Worm (Caenorhabditis elegans): Measurements from ENCODE around the gene F15A8.1.

- no peak for TF ChIP-seq zag-1 (tag; optimal IDR thresholded peaks at IDR 0.05)
- no peak for TF ChIP-seq unc-39 (tag; optimal IDR thresholded peaks at IDR 0.05)
- no peak for TF ChIP-seq elt-1 (tag; optimal IDR thresholded peaks at IDR 0.05)
- TF ChIP-seq nhr-11 (tag; optimal IDR thresholded peaks at IDR 0.05): no peak
- TF ChIP-seq blmp-1 (tag; optimal IDR thresholded peaks at IDR 0.05; ENCODE audit: insufficient read depth): no peak
- no peak for TF ChIP-seq ceh-16 (tag; optimal IDR thresholded peaks at IDR 0.05)
- TF ChIP-seq nhr-6 (tag; optimal IDR thresholded peaks at IDR 0.05): peak; percentile 49
Measured at ce11 chrX:4395073-4395850, 45.5 kb upstream of the F15A8.1 start.

Data from whole organism, L2 larva.